Worm (Caenorhabditis elegans): ENCODE measurements around the gene npax-3.

ce11 chrIV:10858300-10859016 lies 30.5 kb upstream of the npax-3 start, which contains the start of the genes T11G6.2 and hars-1:
- TF ChIP-seq tab-1 (GFP tag; IDR thresholded peaks at IDR 0.05) (no peak), med-1 (GFP tag; optimal IDR thresholded peaks at IDR 0.05; ENCODE audit: insufficient read depth) (no peak), flt-1 (GFP tag; IDR thresholded peaks at IDR 0.05) (no peak)
